Worm (Caenorhabditis elegans) whole organism, L4 larva: ENCODE measurements around the gene T06E4.7.

ENCODE experiments used
- Y5F2A.4 ChIP-seq: fragments of 200-800 bp; sonication (Bioruptor generic); optimal IDR thresholded peaks from 2 replicates; lab custom pipeline; 2018; ENCODE audit warnings: mild to moderate bottlenecking, missing genetic modification characterization, missing compliant biosample characterization
- ceh-62 ChIP-seq: sonication (generic microtip); optimal IDR thresholded peaks from 2 replicates; lab custom pipeline; 2017; ENCODE audit warnings: missing biosample characterization, missing genetic modification characterization
- ctbp-1 ChIP-seq: fragments of 200-800 bp; sonication (Bioruptor generic); IDR thresholded peaks from 2 replicates; pipeline ENCODE4 v1.3.6; 2022; ENCODE audit warnings: missing genetic modification reagents, missing genetic modification characterization, missing compliant biosample characterization
- daf-16 ChIP-seq, 3 experiments: sonication (generic microtip); optimal IDR thresholded peaks; 2 replicates each; lab custom pipeline; 2016 to 2017; ENCODE audit warnings: missing genetic modification characterization in 3 of 3, missing genetic modification reagents in 3 of 3, mild to moderate bottlenecking in 2 of 3, missing compliant biosample characterization in 2 of 3, missing biosample characterization in 1 of 3, moderate library complexity in 1 of 3
- dmd-9 ChIP-seq: fragments of 200-800 bp; sonication (Bioruptor generic); IDR thresholded peaks from 2 replicates; pipeline ENCODE4 v1.3.6; 2022; ENCODE audit warnings: missing genetic modification reagents, missing genetic modification characterization, missing compliant biosample characterization
- dve-1 ChIP-seq: sonication (generic microtip); optimal IDR thresholded peaks from 2 replicates; lab custom pipeline; 2017; ENCODE audit warnings: antibody characterized with exemption, mild to moderate bottlenecking, missing genetic modification characterization, missing compliant biosample characterization; ENCODE audit not compliant: insufficient read depth
- fkh-10 ChIP-seq: fragments of 150-350 bp; optimal IDR thresholded peaks from 2 replicates; lab custom pipeline; 2014; ENCODE audit warnings: missing biosample characterization, missing genetic modification reagents, missing genetic modification characterization
- lsy-2 ChIP-seq, 2 experiments: fragments of 150-350 bp in 1 of 2; sonication (generic microtip) in 1 of 2; optimal IDR thresholded peaks; 2 replicates each; lab custom pipeline; 2014 to 2017; ENCODE audit warnings: missing biosample characterization in 2 of 2, missing genetic modification characterization in 2 of 2
- mxl-3 ChIP-seq: fragments of 200-800 bp; sonication (Bioruptor generic); optimal IDR thresholded peaks from 2 replicates; lab custom pipeline; 2018; ENCODE audit warnings: mild to moderate bottlenecking, missing genetic modification characterization, missing compliant biosample characterization
- nhr-10 ChIP-seq: fragments of 150-350 bp; optimal IDR thresholded peaks from 2 replicates; lab custom pipeline; 2014; ENCODE audit warnings: missing biosample characterization, missing genetic modification characterization
- nhr-28 ChIP-seq: fragments of 150-350 bp; optimal IDR thresholded peaks from 2 replicates; lab custom pipeline; 2014; ENCODE audit warnings: missing biosample characterization, missing genetic modification characterization
- php-3 ChIP-seq: fragments of 200-800 bp; sonication (Bioruptor generic); IDR thresholded peaks from 2 replicates; pipeline ENCODE4 v1.3.6; 2022; ENCODE audit warnings: missing genetic modification reagents, missing genetic modification characterization, missing compliant biosample characterization
- pqm-1 ChIP-seq: sonication (generic microtip); optimal IDR thresholded peaks from 2 replicates; lab custom pipeline; 2017; ENCODE audit warnings: missing biosample characterization, missing genetic modification characterization
- unc-62 ChIP-seq, 3 experiments: fragments of 150-350 bp in 1 of 3; sonication (generic microtip); optimal IDR thresholded peaks in 2 of 3; peaks in 1 of 3; 1 replicate in 1 of 3; 2 replicates in 2 of 3; lab custom pipeline; 2014 to 2017; ENCODE audit warnings: missing biosample characterization in 3 of 3, missing genetic modification characterization in 3 of 3, missing genetic modification reagents in 3 of 3, missing genotype in 1 of 3
- zag-1 ChIP-seq: fragments of 150-350 bp; optimal IDR thresholded peaks from 2 replicates; lab custom pipeline; 2014; ENCODE audit warnings: missing biosample characterization, missing genetic modification characterization
- zip-11 ChIP-seq: fragments of 200-800 bp; sonication (Bioruptor generic); IDR thresholded peaks from 2 replicates; pipeline ENCODE4 v1.3.6; 2022; ENCODE audit warnings: missing genetic modification characterization, missing compliant biosample characterization

T06E4.7 gene

ce11 chrV:9666394-9666793 lies 40.2 kb downstream of the T06E4.7 start, which contains the start of gene ZK287.1:
Gene ZK287.1, plus strand, starts transcription at chrV:9666694.
- TF ChIP-seq zip-11 (GFP tag; lab: Robert Waterston, UW) (no peak), Y5F2A.4 (GFP tag; lab: Kevin White, UChicago) (no peak), dmd-9 (GFP tag; lab: Robert Waterston, UW) (no peak), lsy-2 (tag; optimal IDR thresholded peaks at IDR 0.05; lab: Kevin White, UChicago) (no peak), unc-62 (GFP tag; optimal IDR thresholded peaks at IDR 0.05 in 1 of 2; lab: Kevin White, UChicago) (peak in 1 of 2 experiments; percentile 6), unc-62 (tag; optimal IDR thresholded peaks at IDR 0.05; lab: Kevin White, UChicago) (no peak)

- peak; percentile 50 for TF ChIP-seq php-3 (GFP tag; lab: Robert Waterston, UW)
- no peak for TF ChIP-seq zag-1 (tag; lab: Kevin White, UChicago)
- no peak for TF ChIP-seq fkh-10
- no peak for TF ChIP-seq mxl-3
- TF ChIP-seq pqm-1 (tag; lab: Kevin White, UChicago): peak; percentile 30
- no peak for TF ChIP-seq ceh-62 (tag; lab: Kevin White, UChicago)
- no peak for TF ChIP-seq daf-16 (GFP tag; optimal IDR thresholded peaks at IDR 0.05; lab: Kevin White, UChicago)
- peak; percentile 76 for TF ChIP-seq daf-16 (tag; optimal IDR thresholded peaks at IDR 0.05; lab: Kevin White, UChicago)
- TF ChIP-seq dve-1: peak; percentile 56
- no peak for TF ChIP-seq ctbp-1
Observed at ce11 chrV:9672495-9672894, 46.3 kb downstream of the T06E4.7 start.

ce11 chrV:9673199-9673843 lies 47.1 kb downstream of the T06E4.7 start, which contains the start of gene sulp-8:
Gene sulp-8, minus strand, starts transcription at chrV:9673667.
- peak; percentile 25 for TF ChIP-seq dve-1
- TF ChIP-seq nhr-28 (tag; lab: Kevin White, UChicago): peak; percentile 30
- TF ChIP-seq nhr-10: no peak
- no peak for TF ChIP-seq daf-16 (GFP tag; optimal IDR thresholded peaks at IDR 0.05; lab: Kevin White, UChicago)
- TF ChIP-seq daf-16 (tag; optimal IDR thresholded peaks at IDR 0.05; lab: Kevin White, UChicago): peak; percentile 63
